In genomic region chrII:13334966-13335698, ce11 we compare ENCODE assay signal across 2 worm cellular contexts.
TF ChIP-seq lines count a peak whose summit lies in the region.

No protein-coding gene starts in this region.

TF ChIP-seq in whole organism, L4 larva, 104 proteins besides CTCF, POLR2A, EP300 and RAD21 (continued from another document):
- TF ChIP-seq tag-97 (GFP tag; IDR thresholded peaks at IDR 0.05; lab: Robert Waterston, UW) = no peak
- TF ChIP-seq nhr-28 (tag; optimal IDR thresholded peaks at IDR 0.05; lab: Kevin White, UChicago) = peak; percentile 93
- no peak for TF ChIP-seq daf-8 (GFP tag; IDR thresholded peaks at IDR 0.05; lab: Robert Waterston, UW)
- TF ChIP-seq rbr-2 (tag; optimal IDR thresholded peaks at IDR 0.05; lab: Kevin White, UChicago) = peak; percentile 94
- TF ChIP-seq F26F4.8 (GFP tag; conservative IDR thresholded peaks at IDR 0.05; lab: Robert Waterston, UW) = no peak
- TF ChIP-seq aly-2 (tag; optimal IDR thresholded peaks at IDR 0.05; lab: Kevin White, UChicago) = no peak
- TF ChIP-seq unc-39 (tag; optimal IDR thresholded peaks at IDR 0.05; lab: Kevin White, UChicago) = no peak
- TF ChIP-seq egl-27 (tag; optimal IDR thresholded peaks at IDR 0.05; lab: Kevin White, UChicago) = no peak
- TF ChIP-seq ctbp-1 (GFP tag; IDR thresholded peaks at IDR 0.05; lab: Robert Waterston, UW) = peak; percentile 94
- TF ChIP-seq nhr-42 (GFP tag; IDR thresholded peaks at IDR 0.05; lab: Robert Waterston, UW) = no peak
- peak; percentile 77 for TF ChIP-seq ceh-20 (GFP tag; IDR thresholded peaks at IDR 0.05; lab: Robert Waterston, UW)
- TF ChIP-seq madf-5 (GFP tag; IDR thresholded peaks at IDR 0.05; lab: Robert Waterston, UW) = no peak
- peak; percentile 51 for TF ChIP-seq nhr-25 (tag; optimal IDR thresholded peaks at IDR 0.05; lab: Kevin White, UChicago; ENCODE audit: borderline replicate concordance, insufficient read depth)
- TF ChIP-seq dve-1 (tag; optimal IDR thresholded peaks at IDR 0.05; lab: Kevin White, UChicago; ENCODE audit: insufficient read depth) = peak; percentile 62
- TF ChIP-seq nhr-77 (tag; optimal IDR thresholded peaks at IDR 0.05; lab: Kevin White, UChicago) = no peak
- no peak for TF ChIP-seq madf-9 (GFP tag; conservative IDR thresholded peaks at IDR 0.05; lab: Robert Waterston, UW)
- TF ChIP-seq nhr-41 (GFP tag; IDR thresholded peaks at IDR 0.05; lab: Robert Waterston, UW) = peak; percentile 96
- no peak for TF ChIP-seq nhr-237 (tag; optimal IDR thresholded peaks at IDR 0.05; lab: Kevin White, UChicago)
- peak; percentile 60 to 82 for TF ChIP-seq mdl-1 (tag; optimal IDR thresholded peaks at IDR 0.05; lab: Kevin White, UChicago)
- no peak for TF ChIP-seq ceh-62 (tag; optimal IDR thresholded peaks at IDR 0.05; lab: Kevin White, UChicago)
- TF ChIP-seq spr-1 (tag; optimal IDR thresholded peaks at IDR 0.05; lab: Kevin White, UChicago) = peak; percentile 78
- TF ChIP-seq zfp-2 (tag; optimal IDR thresholded peaks at IDR 0.05; lab: Kevin White, UChicago) = peak; percentile 15
- peak; percentile 74 for TF ChIP-seq nhr-48 (tag; optimal IDR thresholded peaks at IDR 0.05; lab: Kevin White, UChicago)
- TF ChIP-seq daf-16 (GFP tag; optimal IDR thresholded peaks at IDR 0.05; lab: Kevin White, UChicago) = peak in 1 of 2 experiments; percentile 49
- TF ChIP-seq daf-16 (tag; optimal IDR thresholded peaks at IDR 0.05; lab: Kevin White, UChicago) = peak; percentile 46
- TF ChIP-seq gei-8 (GFP tag; optimal IDR thresholded peaks at IDR 0.05; lab: Kevin White, UChicago) = peak; percentile 20
- no peak; the same call in 1 of the 2 replicates for TF ChIP-seq arid-1 (GFP tag; conservative IDR thresholded peaks at IDR 0.05; lab: Robert Waterston, UW)
- TF ChIP-seq F44E2.7 (GFP tag; IDR thresholded peaks at IDR 0.05; lab: Robert Waterston, UW) = no peak
- peak; percentile 99 for TF ChIP-seq aha-1 (tag; lab: Kevin White, UChicago)
- peak; percentile 93 for TF ChIP-seq mep-1 (tag; optimal IDR thresholded peaks at IDR 0.05; lab: Kevin White, UChicago)
- peak; percentile 26 for TF ChIP-seq nhr-111 (GFP tag; optimal IDR thresholded peaks at IDR 0.05; lab: Kevin White, UChicago)
- peak in 1 of 2 experiments; percentile 99 for TF ChIP-seq unc-62 (GFP tag; optimal IDR thresholded peaks at IDR 0.05 in 1 of 2; lab: Kevin White, UChicago)
- TF ChIP-seq unc-62 (tag; optimal IDR thresholded peaks at IDR 0.05; lab: Kevin White, UChicago) = no peak
- TF ChIP-seq ceh-44 (GFP tag; IDR thresholded peaks at IDR 0.05; lab: Robert Waterston, UW) = no peak
- peak; percentile 9 for TF ChIP-seq zag-1 (tag; optimal IDR thresholded peaks at IDR 0.05; lab: Kevin White, UChicago)
- TF ChIP-seq attf-4 (tag; optimal IDR thresholded peaks at IDR 0.05; lab: Kevin White, UChicago) = no peak
- peak; percentile 91 for TF ChIP-seq set-16 (GFP tag; IDR thresholded peaks at IDR 0.05; lab: Robert Waterston, UW)
- TF ChIP-seq ztf-11 (tag; optimal IDR thresholded peaks at IDR 0.05; lab: Kevin White, UChicago) = no peak
- no peak for TF ChIP-seq zip-11 (GFP tag; IDR thresholded peaks at IDR 0.05; lab: Robert Waterston, UW)
- no peak for TF ChIP-seq mdt-29 (GFP tag; IDR thresholded peaks at IDR 0.05; lab: Robert Waterston, UW)
- peak; percentile 26 for TF ChIP-seq F10B5.3 (tag; optimal IDR thresholded peaks at IDR 0.05; lab: Kevin White, UChicago)
- no peak for TF ChIP-seq pqm-1 (tag; optimal IDR thresholded peaks at IDR 0.05; lab: Kevin White, UChicago)
- no peak for TF ChIP-seq fos-1 (tag; optimal IDR thresholded peaks at IDR 0.05; lab: Kevin White, UChicago)
- peak; percentile 69 for TF ChIP-seq hlh-30 (tag; optimal IDR thresholded peaks at IDR 0.05; lab: Kevin White, UChicago; ENCODE audit: insufficient read depth)
- TF ChIP-seq snpc-4 (tag; optimal IDR thresholded peaks at IDR 0.05; lab: Kevin White, UChicago) = no peak

TF ChIP-seq in whole organism, late embryonic, 69 proteins besides CTCF, POLR2A, EP300 and RAD21 (continued from another document):
- TF ChIP-seq ceh-2 (tag; optimal IDR thresholded peaks at IDR 0.05; lab: Kevin White, UChicago) (peak; percentile 56), ceh-6 (GFP tag; optimal IDR thresholded peaks at IDR 0.05; lab: Kevin White, UChicago) (peak; percentile 13), fkh-10 (GFP tag; optimal IDR thresholded peaks at IDR 0.05; lab: Kevin White, UChicago) (no peak)
